Worm (Caenorhabditis elegans) whole organism, early embryonic: ENCODE measurements around the gene ZC155.2.

Experiments
- B0310.2 ChIP-seq: sonication (generic microtip); optimal IDR thresholded peaks from 2 replicates; lab custom pipeline; 2016; ENCODE audit warnings: mild to moderate bottlenecking, missing genetic modification characterization, missing compliant biosample characterization
- aly-1 ChIP-seq: sonication (generic microtip); optimal IDR thresholded peaks from 2 replicates; lab custom pipeline; 2016; ENCODE audit warnings: missing genetic modification characterization, missing compliant biosample characterization
- ama-1 ChIP-seq: fragments of 150-350 bp; optimal IDR thresholded peaks from 2 replicates; lab custom pipeline; 2014
- ceh-13 ChIP-seq: fragments of 200-800 bp; sonication (Bioruptor generic); optimal IDR thresholded peaks from 2 replicates; lab custom pipeline; 2018; ENCODE audit warnings: mild to moderate bottlenecking, missing genetic modification characterization, missing compliant biosample characterization
- ceh-36 ChIP-seq: sonication (generic microtip); optimal IDR thresholded peaks from 2 replicates; lab custom pipeline; 2016; ENCODE audit warnings: missing genetic modification characterization, inconsistent platforms, missing compliant biosample characterization
- ets-7 ChIP-seq: sonication (generic microtip); optimal IDR thresholded peaks from 2 replicates; lab custom pipeline; 2016; ENCODE audit warnings: missing genotype, missing genetic modification characterization, missing compliant biosample characterization
- flt-1 ChIP-seq: fragments of 200-800 bp; sonication (Bioruptor generic); IDR thresholded peaks from 2 replicates; pipeline ENCODE4 v1.3.6; 2022; ENCODE audit warnings: missing genetic modification characterization, missing compliant biosample characterization
- scrt-1 ChIP-seq: fragments of 200-800 bp; sonication (Bioruptor generic); IDR thresholded peaks from 2 replicates; pipeline ENCODE4 v1.3.6; 2022; ENCODE audit warnings: missing genetic modification characterization, missing compliant biosample characterization
- tbx-37 ChIP-seq: fragments of 200-800 bp; sonication (Bioruptor generic); conservative IDR thresholded peaks from 2 replicates; pipeline ENCODE4 v1.3.6; 2022; ENCODE audit warnings: missing genetic modification reagents, missing genetic modification characterization, missing compliant biosample characterization

DNA sequence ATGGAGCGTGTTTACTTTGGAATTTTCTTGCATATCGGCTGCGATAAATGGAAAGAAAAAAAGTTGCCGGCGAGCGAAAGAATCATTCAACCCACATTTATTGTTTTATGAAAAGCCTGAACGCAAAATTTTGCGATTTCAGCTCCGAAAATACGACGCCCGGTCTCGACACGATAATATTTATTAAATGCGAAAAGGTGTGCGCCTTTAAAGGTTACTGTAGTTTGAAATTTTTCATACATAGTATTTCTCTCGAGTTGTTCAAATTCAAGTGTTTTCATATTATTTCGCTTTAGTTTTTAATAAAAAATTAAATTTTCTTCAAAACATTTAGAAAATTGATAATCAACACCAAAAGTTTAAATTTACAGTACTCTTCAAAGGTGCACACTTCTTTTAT, 9.8 kb upstream of the ZC155.2 start, which contains the start of gene syx-16:
- TF ChIP-seq ama-1 (lab: Kevin White, UChicago), result no peak
- TF ChIP-seq tbx-37 (GFP tag; lab: Robert Waterston, UW), result no peak
- TF ChIP-seq ets-7 (tag; lab: Kevin White, UChicago), result no peak
- TF ChIP-seq ceh-36, result no peak
- no peak for TF ChIP-seq scrt-1 (GFP tag; lab: Robert Waterston, UW)
- no peak for TF ChIP-seq flt-1 (GFP tag; lab: Robert Waterston, UW)
- no peak for TF ChIP-seq ceh-13 (GFP tag; lab: Kevin White, UChicago)
- no peak for TF ChIP-seq aly-1 (tag; lab: Kevin White, UChicago)
- TF ChIP-seq B0310.2 (tag; lab: Kevin White, UChicago), result no peak
